Fruit fly (Drosophila melanogaster): ENCODE data around the gene disco-r.
A peak's percentile ranks its signal among the peaks of the same experiment; 100 is the strongest.

disco-r gene

dm6 chrX:16171427-16171826 is 22.6 kb upstream of the disco-r start (continued):
- TF ChIP-seq az2 (GFP tag; optimal IDR thresholded peaks at IDR 0.05) (no peak), CG32767 (GFP tag; IDR thresholded peaks at IDR 0.05) (no peak), inv (GFP tag; IDR thresholded peaks at IDR 0.05; ENCODE audit: partially characterized antibody) (no peak), pho (GFP tag; optimal IDR thresholded peaks at IDR 0.05) (no peak), Deaf1 (tag; optimal IDR thresholded peaks at IDR 0.05) (no peak), CG17829 (tag; optimal IDR thresholded peaks at IDR 0.05) (no peak), Sry-δ (GFP tag; optimal IDR thresholded peaks at IDR 0.05) (no peak), CG13624 (GFP tag; optimal IDR thresholded peaks at IDR 0.05) (no peak), fu2 (GFP tag; optimal IDR thresholded peaks at IDR 0.05) (no peak), nerfin-2 (GFP tag; IDR thresholded peaks at IDR 0.05; ENCODE audit: partially characterized antibody) (no peak), CG9797 (GFP tag; optimal IDR thresholded peaks at IDR 0.05) (no peak), Hey (tag; optimal IDR thresholded peaks at IDR 0.05) (no peak), sug (tag; optimal IDR thresholded peaks at IDR 0.05) (no peak), CG17186 (GFP tag; optimal IDR thresholded peaks at IDR 0.05) (no peak), hb (GFP tag; IDR thresholded peaks at IDR 0.05; ENCODE audit: partially characterized antibody) (no peak), gro (GFP tag; optimal IDR thresholded peaks at IDR 0.05) (no peak), mirr (GFP tag; optimal IDR thresholded peaks at IDR 0.05) (no peak), dati (GFP tag; IDR thresholded peaks at IDR 0.05) (no peak), CG11504 (tag; optimal IDR thresholded peaks at IDR 0.05) (peak; percentile 38), salm (tag; optimal IDR thresholded peaks at IDR 0.05) (no peak), mam (GFP tag; optimal IDR thresholded peaks at IDR 0.05) (no peak), CG7745 (tag; optimal IDR thresholded peaks at IDR 0.05) (no peak), Sox102F (GFP tag; optimal IDR thresholded peaks at IDR 0.05) (peak; percentile 2), sisA (GFP tag; IDR thresholded peaks at IDR 0.05) (no peak), CG18619 (GFP tag; optimal IDR thresholded peaks at IDR 0.05) (no peak), CoRest (tag; optimal IDR thresholded peaks at IDR 0.05) (peak; percentile 34), wdn (GFP tag; IDR thresholded peaks at IDR 0.05) (no peak), H15 (GFP tag; IDR thresholded peaks at IDR 0.05) (no peak), CG8388 (GFP tag; optimal IDR thresholded peaks at IDR 0.05) (peak; percentile 22), Hr51 (GFP tag; optimal IDR thresholded peaks at IDR 0.05) (no peak), CG12104 (GFP tag; optimal IDR thresholded peaks at IDR 0.05) (no peak), CG2199 (GFP tag; IDR thresholded peaks at IDR 0.05) (no peak), CG14710 (tag; optimal IDR thresholded peaks at IDR 0.05) (peak; percentile 10), ftz-f1 (GFP tag; optimal IDR thresholded peaks at IDR 0.05) (no peak), ind (GFP tag; optimal IDR thresholded peaks at IDR 0.05) (no peak), sqz (GFP tag; optimal IDR thresholded peaks at IDR 0.05) (no peak), dan (GFP tag; IDR thresholded peaks at IDR 0.05) (no peak), lov (optimal IDR thresholded peaks at IDR 0.05) (no peak), lov (GFP tag; IDR thresholded peaks at IDR 0.05) (no peak), MBD-R2 (GFP tag; IDR thresholded peaks at IDR 0.05) (no peak), CG17361 (GFP tag; IDR thresholded peaks at IDR 0.05) (peak; percentile 50; the same call in 1 of the 3 replicates), CG17385 (GFP tag; optimal IDR thresholded peaks at IDR 0.05) (no peak), sens-2 (GFP tag; IDR thresholded peaks at IDR 0.05) (no peak), CG11696 (GFP tag; IDR thresholded peaks at IDR 0.05) (no peak), bigmax (GFP tag; optimal IDR thresholded peaks at IDR 0.05) (no peak), aop (GFP tag; IDR thresholded peaks at IDR 0.05) (no peak), lola (GFP tag; optimal IDR thresholded peaks at IDR 0.05) (peak in 1 of 3 experiments; percentile 54), CG12299 (tag; optimal IDR thresholded peaks at IDR 0.05) (no peak), YL-1 (GFP tag; optimal IDR thresholded peaks at IDR 0.05) (no peak), dmrt11E (tag; optimal IDR thresholded peaks at IDR 0.05) (peak; percentile 5), bowl (GFP tag; IDR thresholded peaks at IDR 0.05) (no peak), ara (GFP tag; IDR thresholded peaks at IDR 0.05) (no peak)

Data from whole organism, embryonic.